Worm (Caenorhabditis elegans): ENCODE data around the gene ttbk-4.

ce11 chrIV:10090358-10090757, 15.4 kb upstream of the ttbk-4 start, which contains the start of gene ttbk-5:
- TF ChIP-seq nhr-120 (GFP tag; IDR thresholded peaks at IDR 0.05), result no peak
- TF ChIP-seq ztf-25 (GFP tag; IDR thresholded peaks at IDR 0.05), result no peak
- TF ChIP-seq F49E8.2 (tag; optimal IDR thresholded peaks at IDR 0.05; ENCODE audit: insufficient read depth), result no peak
- TF ChIP-seq T07F8.4 (tag; optimal IDR thresholded peaks at IDR 0.05), result no peak
- no peak for TF ChIP-seq ekl-4 (GFP tag; IDR thresholded peaks at IDR 0.05)
- TF ChIP-seq die-1 (tag; optimal IDR thresholded peaks at IDR 0.05), result no peak
- no peak for TF ChIP-seq ets-4 (GFP tag; optimal IDR thresholded peaks at IDR 0.05)
- no peak for TF ChIP-seq unc-62 (GFP tag; optimal IDR thresholded peaks at IDR 0.05)
- no peak for TF ChIP-seq F57C9.4 (tag; optimal IDR thresholded peaks at IDR 0.05)
- TF ChIP-seq dpl-1 (GFP tag; optimal IDR thresholded peaks at IDR 0.05), result no peak
- no peak for TF ChIP-seq ccch-3 (GFP tag; optimal IDR thresholded peaks at IDR 0.05)
- no peak for TF ChIP-seq pbrm-1 (GFP tag; IDR thresholded peaks at IDR 0.05)

All from whole organism, young adult.